Fruit fly (Drosophila melanogaster): ENCODE results near the gene Ack.

- no peak for TF ChIP-seq CTCF (optimal IDR thresholded peaks at IDR 0.05)
- TF ChIP-seq CG8478 (optimal IDR thresholded peaks at IDR 0.05) = no peak
These were observed 37.0 kb upstream of the Ack start for dm6 chr3L:4070996-4071379.

Data from S2 (cell line).